Fruit fly (Drosophila melanogaster) whole organism, wandering third instar larva: ENCODE data around the gene CG44405.
A peak's percentile ranks its signal among the peaks of the same experiment; 100 is the strongest.

Source experiments
- Abd-B ChIP-seq: fragments of >200 bp; optimal IDR thresholded peaks from 2 replicates; lab custom pipeline; 2017; ENCODE audit warnings: missing biosample characterization, missing genetic modification characterization
- CG9705 ChIP-seq: fragments of 200-800 bp; sonication (Bioruptor generic); optimal IDR thresholded peaks from 2 replicates; lab custom pipeline; 2018; ENCODE audit warnings: missing biosample characterization, mild to moderate bottlenecking, missing genetic modification characterization
- Dfd ChIP-seq: fragments of >200 bp; optimal IDR thresholded peaks from 2 replicates; lab custom pipeline; 2017; ENCODE audit warnings: missing biosample characterization, missing genetic modification characterization
- Dif ChIP-seq: fragments of 200-275, 200-300 bp; sonication (Bioruptor generic); optimal IDR thresholded peaks from 2 replicates; lab custom pipeline; 2018; ENCODE audit warnings: missing biosample characterization, missing genetic modification characterization; ENCODE audit not compliant: partially characterized antibody
- HLH106 ChIP-seq: fragments of 200-800 bp; optimal IDR thresholded peaks from 3 replicates; lab custom pipeline; 2019; ENCODE audit warnings: missing biosample characterization, mild to moderate bottlenecking, missing genetic modification characterization, moderate library complexity
- Hnf4 ChIP-seq: fragments of 200-800 bp; sonication (Bioruptor generic); optimal IDR thresholded peaks from 2 replicates; lab custom pipeline; 2016; ENCODE audit warnings: missing biosample characterization, mild to moderate bottlenecking, missing genetic modification characterization
- Hr78 ChIP-seq: fragments of >200 bp; optimal IDR thresholded peaks from 2 replicates; lab custom pipeline; 2017; ENCODE audit warnings: missing biosample characterization, missing genetic modification characterization
- Hr83 ChIP-seq: fragments of 200-300 bp; sonication (Bioruptor generic); optimal IDR thresholded peaks from 2 replicates; lab custom pipeline; 2016; ENCODE audit warnings: missing biosample characterization, mild to moderate bottlenecking, missing genetic modification characterization, moderate library complexity; ENCODE audit not compliant: poor library complexity, severe bottlenecking
- Jra ChIP-seq: sonication (Bioruptor generic); optimal IDR thresholded peaks from 2 replicates; lab custom pipeline; 2016; ENCODE audit warnings: missing biosample characterization, missing genetic modification characterization
- Mio ChIP-seq: sonication (Bioruptor generic); optimal IDR thresholded peaks from 2 replicates; lab custom pipeline; 2016; ENCODE audit warnings: missing biosample characterization, missing genetic modification characterization
- Myc ChIP-seq: fragments of >200 bp; optimal IDR thresholded peaks from 2 replicates; lab custom pipeline; 2017
- OdsH ChIP-seq: fragments of 200-800 bp; sonication (Bioruptor generic); optimal IDR thresholded peaks from 2 replicates; lab custom pipeline; 2016; ENCODE audit warnings: missing biosample characterization, mild to moderate bottlenecking, missing genetic modification characterization
- Sp1 ChIP-seq: fragments of 200-800 bp; sonication (Bioruptor generic); optimal IDR thresholded peaks from 3 replicates; lab custom pipeline; 2019; ENCODE audit warnings: missing biosample characterization, mild to moderate bottlenecking, missing genetic modification characterization, moderate library complexity
- br ChIP-seq: fragments of 200-800 bp; sonication (Bioruptor generic); optimal IDR thresholded peaks from 2 replicates; lab custom pipeline; 2016; ENCODE audit warnings: missing biosample characterization, missing genetic modification characterization
- brk ChIP-seq: fragments of 200-800 bp; sonication (Bioruptor generic); optimal IDR thresholded peaks from 2 replicates; lab custom pipeline; 2016; ENCODE audit warnings: missing biosample characterization, mild to moderate bottlenecking, missing genetic modification characterization
- dl ChIP-seq, 2 experiments: fragments of 175-275, 200-275 bp in 1 of 2; fragments of 200-275 bp in 1 of 2; sonication (Bioruptor generic); optimal IDR thresholded peaks; lab custom pipeline; 2018; ENCODE audit warnings: mild to moderate bottlenecking in 2 of 2, missing biosample characterization in 2 of 2, missing genetic modification characterization in 2 of 2, moderate library complexity in 2 of 2; ENCODE audit not compliant: partially characterized antibody in 2 of 2, insufficient read depth in 1 of 2
- dsf ChIP-seq: sonication (Bioruptor generic); optimal IDR thresholded peaks from 2 replicates; lab custom pipeline; 2016; ENCODE audit warnings: missing biosample characterization, missing genetic modification characterization, borderline replicate concordance
- ey ChIP-seq: fragments of 200-800 bp; sonication (Bioruptor generic); optimal IDR thresholded peaks from 2 replicates; lab custom pipeline; 2016; ENCODE audit warnings: missing biosample characterization, missing genetic modification characterization
- foxo ChIP-seq, 2 experiments: fragments of 200-800 bp; sonication (Bioruptor generic); optimal IDR thresholded peaks; 2 replicates in 1 of 2; 3 replicates in 1 of 2; lab custom pipeline; 2016 to 2017; ENCODE audit warnings: missing biosample characterization in 2 of 2, missing genetic modification characterization in 2 of 2
- fru ChIP-seq: fragments of 200-800 bp; sonication (Bioruptor generic); optimal IDR thresholded peaks from 3 replicates; lab custom pipeline; 2016; ENCODE audit warnings: missing biosample characterization, mild to moderate bottlenecking, missing genetic modification characterization
- h ChIP-seq: fragments of 200-800 bp; sonication (Bioruptor generic); optimal IDR thresholded peaks from 3 replicates; lab custom pipeline; 2016; ENCODE audit warnings: missing biosample characterization, mild to moderate bottlenecking, missing genetic modification characterization
- lola ChIP-seq: fragments of >200 bp; optimal IDR thresholded peaks from 2 replicates; lab custom pipeline; 2017; ENCODE audit warnings: missing biosample characterization, missing genetic modification characterization
- pan ChIP-seq: fragments of >200 bp; optimal IDR thresholded peaks from 2 replicates; lab custom pipeline; 2017
- psq ChIP-seq: fragments of 200-800 bp; sonication (Bioruptor generic); optimal IDR thresholded peaks from 3 replicates; lab custom pipeline; 2017; ENCODE audit warnings: missing biosample characterization, mild to moderate bottlenecking, missing genetic modification characterization, moderate library complexity
- rgr ChIP-seq: fragments of 200-800 bp; sonication (Bioruptor generic); optimal IDR thresholded peaks from 3 replicates; lab custom pipeline; 2016; ENCODE audit warnings: missing biosample characterization, mild to moderate bottlenecking, missing genetic modification characterization
- sage ChIP-seq: fragments of 200-800 bp; sonication (Bioruptor generic); optimal IDR thresholded peaks from 2 replicates; lab custom pipeline; 2016; ENCODE audit warnings: missing biosample characterization, mild to moderate bottlenecking, missing genetic modification characterization
- sv ChIP-seq: fragments of 200-800 bp; sonication (Bioruptor generic); optimal IDR thresholded peaks from 3 replicates; lab custom pipeline; 2016; ENCODE audit warnings: missing biosample characterization, missing genetic modification characterization
- tai ChIP-seq: sonication (Bioruptor generic); optimal IDR thresholded peaks from 2 replicates; lab custom pipeline; 2016; ENCODE audit warnings: missing biosample characterization, missing genetic modification characterization
- usp ChIP-seq: fragments of >200 bp; optimal IDR thresholded peaks from 2 replicates; lab custom pipeline; 2017; ENCODE audit warnings: missing biosample characterization, missing genetic modification characterization
- woc ChIP-seq: sonication (Bioruptor generic); optimal IDR thresholded peaks from 2 replicates; lab custom pipeline; 2016; ENCODE audit warnings: missing biosample characterization, mild to moderate bottlenecking, missing genetic modification characterization

CG44405 gene

DNA sequence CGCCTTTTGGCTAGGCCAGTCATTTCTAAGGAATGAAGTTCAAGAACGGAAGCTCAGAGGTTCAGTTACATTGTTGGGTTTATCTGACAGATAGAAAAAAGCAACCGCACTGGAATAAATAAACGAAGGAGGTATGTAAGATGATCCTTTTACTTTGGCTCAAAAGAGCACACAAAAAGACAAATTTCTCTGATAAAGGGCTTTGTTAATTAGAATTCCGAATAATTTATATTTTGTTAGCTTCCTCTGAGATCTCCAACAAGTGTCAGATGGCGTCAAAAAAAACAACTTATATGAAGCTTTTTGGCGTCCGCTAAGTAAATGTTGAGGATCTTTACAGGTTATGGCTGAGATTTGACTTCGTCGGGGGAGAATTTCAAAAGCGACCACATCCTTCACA lies 4.3 kb downstream of the CG44405 start, which contains the start of gene CG31817:
Gene CG31817 (minus strand): TSS at position 101 of the 400 bp plus-strand sequence.
- TF ChIP-seq rgr (no peak), Abd-B (no peak), tai (GFP tag; lab: Kevin White, UChicago) (no peak), Hnf4 (GFP tag; lab: Kevin White, UChicago) (no peak), sage (GFP tag; lab: Kevin White, UChicago) (no peak)

DNA sequence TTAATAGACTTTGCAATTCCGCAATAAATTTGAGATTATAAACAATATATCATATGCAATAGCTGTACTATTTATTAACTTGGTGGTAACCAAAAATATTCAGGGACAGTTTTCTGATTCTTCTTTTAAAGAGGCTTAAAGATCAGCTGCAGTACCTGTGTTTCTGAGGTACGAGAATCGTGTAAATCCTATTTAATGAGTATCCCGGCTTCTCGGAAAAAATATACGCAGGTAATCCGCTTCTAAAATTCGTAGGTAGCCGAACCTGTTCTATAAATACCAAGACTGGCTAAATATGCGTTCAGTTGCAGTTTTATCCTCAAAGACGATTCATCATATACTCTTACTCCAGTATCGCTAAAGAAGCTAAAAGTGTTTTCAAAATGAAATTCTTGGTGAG lies 12.5 kb downstream of the CG44405 start, which contains the start of gene CG4440:
Gene CG4440 (plus strand): TSS at position 301 of the 400 bp plus-strand sequence.
- no peak for TF ChIP-seq lola (GFP tag; lab: Kevin White, UChicago)
- no peak for TF ChIP-seq Dif
- no peak for TF ChIP-seq dl (GFP tag; optimal IDR thresholded peaks at IDR 0.05; lab: Kevin White, UChicago; ENCODE audit: insufficient read depth in 1 of 2, partially characterized antibody in 2 of 2)
- no peak for TF ChIP-seq CG9705 (GFP tag; lab: Kevin White, UChicago)
- TF ChIP-seq Hr83 (GFP tag; lab: Kevin White, UChicago), result no peak
- no peak for TF ChIP-seq sage (GFP tag; lab: Kevin White, UChicago)
- TF ChIP-seq OdsH (GFP tag; lab: Kevin White, UChicago), result no peak
- no peak for TF ChIP-seq Myc (lab: Kevin White, UChicago)
- no peak for TF ChIP-seq Hr78 (GFP tag; lab: Kevin White, UChicago)
- TF ChIP-seq brk (GFP tag; lab: Kevin White, UChicago), result no peak
- TF ChIP-seq fru (GFP tag; lab: Kevin White, UChicago), result no peak
- TF ChIP-seq br (GFP tag; lab: Kevin White, UChicago), result no peak
- no peak for TF ChIP-seq pan (lab: Kevin White, UChicago)
- no peak for TF ChIP-seq dsf (GFP tag; lab: Kevin White, UChicago)

DNA sequence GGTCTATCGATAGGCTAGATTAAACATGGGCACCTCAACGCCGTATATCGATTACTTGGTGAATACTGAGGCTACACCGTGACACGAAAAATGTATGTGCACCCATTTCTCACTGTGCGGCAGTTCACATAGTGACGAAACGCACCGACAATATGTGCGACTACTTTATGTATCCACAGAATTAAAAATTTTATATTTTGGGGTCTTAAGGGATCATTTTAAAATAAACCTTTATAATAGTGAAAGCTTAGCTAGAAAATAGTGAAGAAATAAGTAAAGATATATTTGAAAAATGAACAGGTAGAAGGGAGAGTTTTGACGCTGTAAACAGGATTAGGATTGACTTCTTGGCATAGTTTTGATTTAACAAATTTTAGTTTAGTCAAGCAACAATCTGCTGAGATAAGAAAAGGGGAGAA lies 13.0 kb downstream of the CG44405 start, which contains the start of gene mRpL4:
Gene mRpL4 (minus strand): TSS at position 31 of the 419 bp plus-strand sequence.
- TF ChIP-seq psq (GFP tag; lab: Kevin White, UChicago), result peak; percentile 43
- peak; percentile 72 for TF ChIP-seq woc (GFP tag; lab: Kevin White, UChicago)
- peak; percentile 63 for TF ChIP-seq Hr83 (GFP tag; lab: Kevin White, UChicago)
- TF ChIP-seq foxo (GFP tag; optimal IDR thresholded peaks at IDR 0.05; lab: Kevin White, UChicago), result peak in 1 of 2 experiments; percentile 71
- TF ChIP-seq tai (GFP tag; lab: Kevin White, UChicago), result peak; percentile 85
- TF ChIP-seq Hnf4 (GFP tag; lab: Kevin White, UChicago), result peak; percentile 81
- TF ChIP-seq OdsH (GFP tag; lab: Kevin White, UChicago), result peak; percentile 14
- TF ChIP-seq dl (GFP tag; optimal IDR thresholded peaks at IDR 0.05; lab: Kevin White, UChicago; ENCODE audit: insufficient read depth in 1 of 2, partially characterized antibody in 2 of 2), result no peak
- no peak for TF ChIP-seq pan (lab: Kevin White, UChicago)
- TF ChIP-seq usp (GFP tag; lab: Kevin White, UChicago), result no peak
- peak; percentile 57 for TF ChIP-seq Jra
- peak; percentile 64 for TF ChIP-seq sv

- TF ChIP-seq h (GFP tag; lab: Kevin White, UChicago) (no peak), psq (GFP tag; lab: Kevin White, UChicago) (no peak), usp (GFP tag; lab: Kevin White, UChicago) (no peak), sv (no peak), CG9705 (GFP tag; lab: Kevin White, UChicago) (no peak), brk (GFP tag; lab: Kevin White, UChicago) (no peak), Sp1 (GFP tag; lab: Kevin White, UChicago) (no peak), Mio (GFP tag; lab: Kevin White, UChicago) (no peak), woc (GFP tag; lab: Kevin White, UChicago) (no peak), ey (GFP tag; lab: Kevin White, UChicago) (no peak), HLH106 (no peak), br (GFP tag; lab: Kevin White, UChicago) (no peak), Dif (no peak), Dfd (GFP tag; lab: Kevin White, UChicago) (no peak), tai (GFP tag; lab: Kevin White, UChicago) (no peak)
Observed at dm6 chr2L:16326892-16327291, 15.2 kb downstream of the CG44405 start, which contains the start of gene CG4278. TSS of gene CG4278 (plus strand) at chr2L:16327069.
